Worm (Caenorhabditis elegans): ENCODE measurements around the gene F41H8.2.
"Not testable (repeated sequence)": the region's sequence is repeated elsewhere in the genome, so short reads cannot be mapped to it uniquely, and the experiment has no call there.

The F41H8.2 gene

ce11 chrV:843118-843517 is 16.9 kb downstream of the F41H8.2 start, which contains the start of gene K09C6.8:
TSS of gene K09C6.8 (minus strand) at chrV:843218.
- TF ChIP-seq zag-1, F13H6.1, mbf-1 (tag; optimal IDR thresholded peaks at IDR 0.05): not testable (repeated sequence)

DNA sequence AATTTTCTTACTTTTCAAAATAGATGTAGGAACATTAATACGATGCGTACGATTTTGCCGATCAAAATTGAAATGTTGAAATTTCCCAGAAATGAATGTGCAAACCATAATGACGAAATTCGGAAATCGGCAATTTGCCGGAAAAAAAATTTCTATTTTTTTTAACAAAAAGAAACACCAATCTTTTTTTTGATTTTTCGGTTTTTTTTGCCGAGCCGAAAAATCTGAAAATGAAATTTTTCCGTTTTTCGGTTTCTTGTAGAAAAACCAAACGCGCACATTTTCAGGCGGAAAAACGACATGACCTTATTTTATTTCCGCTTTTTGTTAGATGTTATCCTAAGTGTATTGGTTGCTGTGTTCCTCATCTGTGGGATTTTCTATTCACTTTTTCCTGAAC is 21.3 kb downstream of the F41H8.2 start, which contains the start of gene srbc-13:
srbc-13 (plus strand) TSS at position 301 of the 400 bp plus-strand sequence.
- TF ChIP-seq skn-1 (tag; optimal IDR thresholded peaks at IDR 0.05) (no peak), snpc-4 (tag; optimal IDR thresholded peaks at IDR 0.05) (no peak), unc-39 (tag; optimal IDR thresholded peaks at IDR 0.05) (no peak), nhr-10 (tag; optimal IDR thresholded peaks at IDR 0.05) (no peak), zag-1 (tag; optimal IDR thresholded peaks at IDR 0.05) (no peak), egl-27 (tag; optimal IDR thresholded peaks at IDR 0.05) (no peak), ceh-16 (tag; optimal IDR thresholded peaks at IDR 0.05) (no peak), blmp-1 (tag; optimal IDR thresholded peaks at IDR 0.05; ENCODE audit: insufficient read depth) (no peak), ztf-4 (tag; optimal IDR thresholded peaks at IDR 0.05) (no peak), Y55F3AM.14 (GFP tag; optimal IDR thresholded peaks at IDR 0.05) (no peak), crh-2 (tag; optimal IDR thresholded peaks at IDR 0.05) (no peak), sma-3 (GFP tag; optimal IDR thresholded peaks at IDR 0.05) (no peak), ztf-1 (GFP tag; conservative IDR thresholded peaks at IDR 0.05) (no peak), nhr-77 (tag; optimal IDR thresholded peaks at IDR 0.05) (no peak), mab-5 (tag; optimal IDR thresholded peaks at IDR 0.05) (no peak), elt-1 (tag; optimal IDR thresholded peaks at IDR 0.05) (no peak), mbf-1 (tag; optimal IDR thresholded peaks at IDR 0.05) (no peak), lin-11 (tag; optimal IDR thresholded peaks at IDR 0.05) (no peak), unc-55 (GFP tag; optimal IDR thresholded peaks at IDR 0.05) (no peak)

- TF ChIP-seq sma-3 (GFP tag; optimal IDR thresholded peaks at IDR 0.05) (no peak), sma-9 (GFP tag; optimal IDR thresholded peaks at IDR 0.05) (no peak), sma-9 (tag; optimal IDR thresholded peaks at IDR 0.05) (no peak), nhr-23 (tag; optimal IDR thresholded peaks at IDR 0.05) (no peak), lin-11 (tag; optimal IDR thresholded peaks at IDR 0.05) (no peak), alr-1 (tag; optimal IDR thresholded peaks at IDR 0.05) (no peak), dmd-4 (tag; optimal IDR thresholded peaks at IDR 0.05) (no peak), mab-5 (tag; optimal IDR thresholded peaks at IDR 0.05) (no peak), unc-55 (GFP tag; optimal IDR thresholded peaks at IDR 0.05) (no peak), Y55F3AM.14 (GFP tag; optimal IDR thresholded peaks at IDR 0.05) (no peak), nhr-12 (tag; optimal IDR thresholded peaks at IDR 0.05) (no peak), nhr-129 (tag; optimal IDR thresholded peaks at IDR 0.05) (no peak), ztf-4 (tag; optimal IDR thresholded peaks at IDR 0.05) (no peak), ceh-16 (tag; optimal IDR thresholded peaks at IDR 0.05) (no peak)
Observed at ce11 chrV:849042-849441, 22.8 kb downstream of the F41H8.2 start.

- no peak for TF ChIP-seq blmp-1 (tag; optimal IDR thresholded peaks at IDR 0.05; ENCODE audit: insufficient read depth)
- TF ChIP-seq C34F6.9 (tag; optimal IDR thresholded peaks at IDR 0.05): no peak
- TF ChIP-seq aly-2 (tag; optimal IDR thresholded peaks at IDR 0.05): no peak
- no peak for TF ChIP-seq sma-3 (GFP tag; optimal IDR thresholded peaks at IDR 0.05)
- no peak for TF ChIP-seq elt-3 (tag; optimal IDR thresholded peaks at IDR 0.05)
- no peak for TF ChIP-seq egl-27 (tag; optimal IDR thresholded peaks at IDR 0.05)
- TF ChIP-seq unc-39 (tag; optimal IDR thresholded peaks at IDR 0.05): no peak
- TF ChIP-seq mdl-1 (tag; optimal IDR thresholded peaks at IDR 0.05): no peak
- TF ChIP-seq ztf-4 (tag; optimal IDR thresholded peaks at IDR 0.05): no peak
- no peak for TF ChIP-seq unc-55 (GFP tag; optimal IDR thresholded peaks at IDR 0.05)
- no peak for TF ChIP-seq sem-4 (tag; optimal IDR thresholded peaks at IDR 0.05)
- no peak for TF ChIP-seq lin-11 (tag; optimal IDR thresholded peaks at IDR 0.05)
- no peak for TF ChIP-seq elt-1 (tag; optimal IDR thresholded peaks at IDR 0.05)
- TF ChIP-seq nhr-21 (tag; optimal IDR thresholded peaks at IDR 0.05): no peak
- no peak for TF ChIP-seq fos-1 (tag; optimal IDR thresholded peaks at IDR 0.05)
- no peak for TF ChIP-seq Y55F3AM.14 (GFP tag; optimal IDR thresholded peaks at IDR 0.05)
- no peak for TF ChIP-seq gmeb-1 (tag; optimal IDR thresholded peaks at IDR 0.05)
- TF ChIP-seq F13H6.1 (tag; optimal IDR thresholded peaks at IDR 0.05): no peak
- no peak for TF ChIP-seq nhr-23 (tag; optimal IDR thresholded peaks at IDR 0.05)
Observed at ce11 chrV:849512-849911, 23.3 kb downstream of the F41H8.2 start, which contains the start of gene srbc-12. TSS of gene srbc-12 (plus strand) at chrV:849812.

DNA sequence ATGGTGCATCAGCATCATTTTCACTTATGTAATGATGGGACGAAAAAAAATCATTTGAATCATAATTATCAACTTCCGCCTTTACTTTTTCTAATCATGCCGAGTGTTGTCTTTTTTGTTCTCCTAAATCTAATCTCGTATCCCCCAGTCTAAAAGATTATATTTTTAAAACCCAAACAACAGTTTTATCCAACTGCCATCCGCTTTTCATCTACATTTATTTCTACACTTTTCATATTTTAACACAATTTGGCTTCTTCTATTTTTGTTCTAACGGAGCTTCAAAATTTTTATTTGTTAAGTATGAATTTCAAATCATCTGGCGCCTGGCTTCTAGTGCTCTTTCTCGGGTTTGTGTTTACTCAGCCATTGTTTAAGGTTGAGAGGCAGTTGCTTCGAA is 26.0 kb downstream of the F41H8.2 start, which contains the start of gene K09C6.3:
K09C6.3 (plus strand) TSS at position 301 of the 400 bp plus-strand sequence.
- TF ChIP-seq fos-1 (tag; optimal IDR thresholded peaks at IDR 0.05): no peak
- no peak for TF ChIP-seq sma-9 (GFP tag; optimal IDR thresholded peaks at IDR 0.05)
- TF ChIP-seq sma-9 (tag; optimal IDR thresholded peaks at IDR 0.05): no peak
- TF ChIP-seq elt-3 (tag; optimal IDR thresholded peaks at IDR 0.05): no peak
- TF ChIP-seq F13H6.1 (tag; optimal IDR thresholded peaks at IDR 0.05): no peak

Measured in whole organism, L2 larva.